Fruit fly (Drosophila melanogaster): ENCODE data around the gene CG31810.

Gene CG31810

DNA sequence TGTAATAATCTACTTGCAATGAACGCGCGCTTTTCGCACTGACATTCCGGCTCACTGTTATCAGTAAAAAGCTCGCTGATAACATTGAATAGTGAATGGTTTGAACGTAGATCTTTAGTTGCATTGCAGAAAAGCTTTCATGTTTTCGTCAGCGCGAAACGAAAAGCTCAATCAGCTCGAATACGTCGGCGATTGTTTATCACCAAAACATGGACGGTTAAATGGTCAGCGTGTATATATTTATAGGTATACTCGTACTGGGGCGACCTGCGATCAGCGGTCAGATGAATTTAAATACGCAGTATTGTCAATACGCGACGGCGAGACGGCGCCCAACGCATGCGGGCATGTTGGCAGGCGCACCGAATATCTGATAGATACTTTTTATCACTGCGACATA, 34.3 kb upstream of the CG31810 start (continued):
- peak; percentile 34; the same call in 1 of the 2 replicates for TF ChIP-seq CG13287 (GFP tag; IDR thresholded peaks at IDR 0.05; ENCODE audit: partially characterized antibody)
- TF ChIP-seq CG8924 (tag; optimal IDR thresholded peaks at IDR 0.05) = no peak
- no peak for TF ChIP-seq kni (GFP tag; optimal IDR thresholded peaks at IDR 0.05)
- TF ChIP-seq btn (GFP tag; optimal IDR thresholded peaks at IDR 0.05) = no peak
- no peak for TF ChIP-seq CG2120 (GFP tag; optimal IDR thresholded peaks at IDR 0.05)
- no peak for TF ChIP-seq schlank (tag; optimal IDR thresholded peaks at IDR 0.05)
- TF ChIP-seq pb (GFP tag; optimal IDR thresholded peaks at IDR 0.05) = no peak
- TF ChIP-seq CG16863 (GFP tag; optimal IDR thresholded peaks at IDR 0.05) = no peak
- TF ChIP-seq so (GFP tag; IDR thresholded peaks at IDR 0.05) = 0 out of 3 replicates have a peak, but pooled peaks have one; percentile 6
- peak; percentile 89 for TF ChIP-seq sd (tag; optimal IDR thresholded peaks at IDR 0.05)
- no peak for TF ChIP-seq CG15696 (tag; optimal IDR thresholded peaks at IDR 0.05)
- no peak for TF ChIP-seq CG14710 (tag; optimal IDR thresholded peaks at IDR 0.05)
- no peak for TF ChIP-seq jing (GFP tag; optimal IDR thresholded peaks at IDR 0.05)
- TF ChIP-seq mirr (GFP tag; optimal IDR thresholded peaks at IDR 0.05) = peak; percentile 18
- TF ChIP-seq E2f2 (GFP tag; IDR thresholded peaks at IDR 0.05) = 0 out of 2 replicates have a peak, but pooled peaks have one; percentile 19
- peak in 1 of 2 experiments; percentile 0 for TF ChIP-seq Pdp1 (GFP tag; optimal IDR thresholded peaks at IDR 0.05)
- TF ChIP-seq Poxn (GFP tag; IDR thresholded peaks at IDR 0.05) = no peak
- 0 out of 3 replicates have a peak, but pooled peaks have one; percentile 28 for TF ChIP-seq Dbx (GFP tag; IDR thresholded peaks at IDR 0.05)
- TF ChIP-seq Hr78 (GFP tag; optimal IDR thresholded peaks at IDR 0.05) = peak in 1 of 2 experiments; percentile 45
- TF ChIP-seq chn (GFP tag; optimal IDR thresholded peaks at IDR 0.05) = no peak
- TF ChIP-seq CG31365 (tag; optimal IDR thresholded peaks at IDR 0.05) = no peak
- no peak for TF ChIP-seq CG1024 (GFP tag; IDR thresholded peaks at IDR 0.05)
- no peak for TF ChIP-seq CG2116 (GFP tag; optimal IDR thresholded peaks at IDR 0.05)
- TF ChIP-seq fd3F (GFP tag; optimal IDR thresholded peaks at IDR 0.05) = no peak
- no peak for TF ChIP-seq Fer2 (tag; optimal IDR thresholded peaks at IDR 0.05)
- TF ChIP-seq CG13424 (tag; optimal IDR thresholded peaks at IDR 0.05) = no peak
- no peak for TF ChIP-seq ab (GFP tag; optimal IDR thresholded peaks at IDR 0.05)
- no peak for TF ChIP-seq Dfd (GFP tag; optimal IDR thresholded peaks at IDR 0.05)
- no peak for TF ChIP-seq CG8388 (GFP tag; optimal IDR thresholded peaks at IDR 0.05)
- TF ChIP-seq CG8290 (GFP tag; optimal IDR thresholded peaks at IDR 0.05) = no peak
- TF ChIP-seq CG8290 (tag; optimal IDR thresholded peaks at IDR 0.05) = peak in 1 of 2 experiments; percentile 45
- no peak for TF ChIP-seq maf-S (GFP tag; optimal IDR thresholded peaks at IDR 0.05)
- no peak for TF ChIP-seq pan (optimal IDR thresholded peaks at IDR 0.05)
- no peak for TF ChIP-seq pan (GFP tag; optimal IDR thresholded peaks at IDR 0.05 in 1 of 2, IDR thresholded peaks at IDR 0.05 in 1 of 2)
- peak; percentile 33 for TF ChIP-seq exex (tag; optimal IDR thresholded peaks at IDR 0.05)
- no peak for TF ChIP-seq dpn (GFP tag; optimal IDR thresholded peaks at IDR 0.05)
- TF ChIP-seq CG3995 (GFP tag; optimal IDR thresholded peaks at IDR 0.05) = no peak
- TF ChIP-seq tx (GFP tag; optimal IDR thresholded peaks at IDR 0.05) = no peak
- no peak for TF ChIP-seq cwo (GFP tag; optimal IDR thresholded peaks at IDR 0.05)
- TF ChIP-seq Bgb (GFP tag; IDR thresholded peaks at IDR 0.05; ENCODE audit: partially characterized antibody) = peak; percentile 37; the same call in 1 of the 2 replicates
- TF ChIP-seq dm (GFP tag; optimal IDR thresholded peaks at IDR 0.05) = no peak
- no peak for TF ChIP-seq Sox102F (GFP tag; optimal IDR thresholded peaks at IDR 0.05)
- no peak for TF ChIP-seq repo (GFP tag; optimal IDR thresholded peaks at IDR 0.05)
- peak; percentile 22 for TF ChIP-seq Deaf1 (tag; optimal IDR thresholded peaks at IDR 0.05)
- TF ChIP-seq CG10431 (GFP tag; optimal IDR thresholded peaks at IDR 0.05) = no peak
- no peak for TF ChIP-seq CG1647 (GFP tag; optimal IDR thresholded peaks at IDR 0.05)
- TF ChIP-seq gsb (GFP tag; IDR thresholded peaks at IDR 0.05) = no peak
- TF ChIP-seq bab2 (GFP tag; optimal IDR thresholded peaks at IDR 0.05) = no peak
- TF ChIP-seq HLH54F (GFP tag; optimal IDR thresholded peaks at IDR 0.05) = no peak
- TF ChIP-seq Xrp1 (GFP tag; IDR thresholded peaks at IDR 0.05) = no peak
- no peak for TF ChIP-seq MESR4 (GFP tag; optimal IDR thresholded peaks at IDR 0.05)
